Worm (Caenorhabditis elegans): ENCODE data around the gene mre-11.

- TF ChIP-seq ama-1 (optimal IDR thresholded peaks at IDR 0.05) (no peak), F13C5.2 (tag; optimal IDR thresholded peaks at IDR 0.05) (peak; percentile 28), ets-7 (tag; optimal IDR thresholded peaks at IDR 0.05) (no peak), ceh-36 (tag; optimal IDR thresholded peaks at IDR 0.05) (no peak), tbx-11 (GFP tag; IDR thresholded peaks at IDR 0.05) (no peak), hmbx-1 (tag; optimal IDR thresholded peaks at IDR 0.05) (no peak), flt-1 (GFP tag; IDR thresholded peaks at IDR 0.05) (no peak), tbx-37 (GFP tag; conservative IDR thresholded peaks at IDR 0.05) (no peak), ceh-13 (GFP tag; optimal IDR thresholded peaks at IDR 0.05) (no peak), pes-1 (GFP tag; IDR thresholded peaks at IDR 0.05) (no peak)
Measured at ce11 chrV:10715158-10716152, 21.2 kb downstream of the mre-11 start.
